Worm (Caenorhabditis elegans): ENCODE measurements around the gene B0554.4.

The B0554.4 gene

DNA sequence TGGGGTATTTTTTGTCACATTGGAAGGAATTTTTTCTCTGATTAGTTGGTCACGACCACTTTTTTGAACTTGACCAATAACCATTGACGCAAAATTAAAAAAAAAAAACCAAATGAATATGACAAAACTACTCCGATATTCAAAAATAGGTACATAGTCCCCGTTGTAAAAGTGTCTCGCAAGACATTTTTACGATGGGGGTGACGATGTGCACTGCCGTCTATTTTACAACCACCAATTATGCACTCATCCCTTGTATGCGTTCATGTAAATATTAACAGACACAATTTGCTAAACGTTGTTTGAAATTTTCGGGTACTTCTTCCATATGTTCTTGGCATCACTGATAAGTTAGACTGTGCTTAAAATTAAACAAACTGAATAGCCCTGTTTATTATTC is 29.2 kb upstream of the B0554.4 start, which contains the start of gene scl-27:
Gene scl-27 (plus strand): TSS at position 301 of the 400 bp plus-strand sequence.
- TF ChIP-seq xnd-1 (tag; optimal IDR thresholded peaks at IDR 0.05) (no peak), ztf-22 (GFP tag; optimal IDR thresholded peaks at IDR 0.05) (no peak), hmg-20 (GFP tag; IDR thresholded peaks at IDR 0.05) (no peak), hlh-12 (tag; optimal IDR thresholded peaks at IDR 0.05) (no peak), nhr-179 (tag; optimal IDR thresholded peaks at IDR 0.05) (no peak), B0019.2 (GFP tag; conservative IDR thresholded peaks at IDR 0.05) (no peak), K11D2.4 (GFP tag; IDR thresholded peaks at IDR 0.05) (no peak), Y67H2A.10 (GFP tag; conservative IDR thresholded peaks at IDR 0.05) (no peak), C06A6.2 (GFP tag; conservative IDR thresholded peaks at IDR 0.05) (no peak), atf-7 (tag; optimal IDR thresholded peaks at IDR 0.05) (no peak), ceh-91 (GFP tag; IDR thresholded peaks at IDR 0.05) (no peak), bed-2 (GFP tag; IDR thresholded peaks at IDR 0.05) (no peak), lin-40 (tag; optimal IDR thresholded peaks at IDR 0.05) (no peak), unc-62 (GFP tag; optimal IDR thresholded peaks at IDR 0.05) (no peak), lsy-27 (tag; optimal IDR thresholded peaks at IDR 0.05; ENCODE audit: borderline replicate concordance, insufficient read depth) (no peak), ccch-3 (GFP tag; optimal IDR thresholded peaks at IDR 0.05) (no peak)

DNA sequence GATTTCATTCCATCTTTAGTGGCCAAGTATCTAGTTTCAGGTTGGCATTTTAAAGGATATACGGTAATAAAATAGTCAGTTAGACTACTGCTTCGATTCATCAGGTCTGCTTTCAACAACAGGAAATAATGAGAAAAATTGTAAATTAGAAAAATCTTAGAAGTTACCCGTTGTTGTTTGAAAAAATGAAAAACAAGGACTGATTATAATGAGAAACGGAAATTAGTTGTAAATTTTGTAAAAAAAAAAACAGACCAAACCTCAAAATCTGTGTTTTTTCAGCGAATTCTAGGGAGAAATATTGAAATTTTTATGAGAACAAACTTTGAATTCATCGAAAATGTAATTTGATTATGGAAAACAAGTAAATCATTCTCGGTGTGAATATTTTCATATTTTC is 25.9 kb upstream of the B0554.4 start, which contains the start of gene srh-62:
Gene srh-62 (minus strand): TSS at position 101 of the 400 bp plus-strand sequence.
- TF ChIP-seq repo-1 (tag; optimal IDR thresholded peaks at IDR 0.05) (no peak), nfya-2 (GFP tag; IDR thresholded peaks at IDR 0.05) (no peak), Y53F4B.3 (GFP tag; IDR thresholded peaks at IDR 0.05) (no peak), sdz-38 (tag; optimal IDR thresholded peaks at IDR 0.05) (no peak), Y95B8A.8 (GFP tag; IDR thresholded peaks at IDR 0.05) (no peak), ceh-27 (GFP tag; optimal IDR thresholded peaks at IDR 0.05) (no peak), ztf-26 (tag; optimal IDR thresholded peaks at IDR 0.05) (no peak), ztf-28 (GFP tag; IDR thresholded peaks at IDR 0.05) (no peak), rpc-1 (optimal IDR thresholded peaks at IDR 0.05) (no peak), rpc-1 (tag; optimal IDR thresholded peaks at IDR 0.05) (no peak), F57A8.1 (GFP tag; optimal IDR thresholded peaks at IDR 0.05) (no peak), dox-1 (GFP tag; IDR thresholded peaks at IDR 0.05) (no peak), ztf-3 (GFP tag; optimal IDR thresholded peaks at IDR 0.05) (no peak), madf-10 (tag; optimal IDR thresholded peaks at IDR 0.05) (no peak), unc-62 (GFP tag; optimal IDR thresholded peaks at IDR 0.05) (no peak), Y53G8AR.9 (GFP tag; conservative IDR thresholded peaks at IDR 0.05) (no peak)

DNA sequence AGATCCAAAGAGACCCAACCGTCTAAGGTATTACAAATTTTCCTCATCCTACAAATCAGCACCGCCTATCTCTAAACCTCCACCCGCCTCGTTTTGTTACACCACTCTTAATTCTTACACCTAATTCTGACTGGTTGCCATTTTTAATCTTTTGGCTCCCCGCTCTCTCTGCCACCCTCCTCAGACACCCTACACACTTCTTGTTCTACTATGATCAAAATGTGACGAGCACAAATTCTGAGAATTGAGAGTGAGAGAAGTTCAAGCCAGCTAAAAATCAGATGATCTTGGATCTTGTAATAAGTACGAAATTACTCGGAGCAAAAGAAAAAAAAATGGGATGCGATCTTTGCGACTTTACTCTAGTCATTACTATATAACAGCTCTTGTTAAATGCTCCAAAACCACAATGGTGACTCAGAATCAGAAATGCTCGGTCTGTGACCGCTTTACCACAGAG is 24.7 kb upstream of the B0554.4 start, which contains the start of gene nhr-252:
Gene nhr-252 (plus strand): TSS at position 410 of the 460 bp plus-strand sequence.
- TF ChIP-seq rec-8 (tag; optimal IDR thresholded peaks at IDR 0.05) = no peak
- TF ChIP-seq F10E7.11 (tag; optimal IDR thresholded peaks at IDR 0.05) = no peak
- no peak for TF ChIP-seq ccch-3 (GFP tag; optimal IDR thresholded peaks at IDR 0.05)
- no peak for TF ChIP-seq nhr-27 (tag; optimal IDR thresholded peaks at IDR 0.05)
- TF ChIP-seq B0019.2 (GFP tag; conservative IDR thresholded peaks at IDR 0.05) = no peak
- no peak for TF ChIP-seq hlh-26 (GFP tag; conservative IDR thresholded peaks at IDR 0.05)
- no peak for TF ChIP-seq cebp-1 (GFP tag; IDR thresholded peaks at IDR 0.05)
- no peak for TF ChIP-seq cebp-1 (tag; optimal IDR thresholded peaks at IDR 0.05)
- TF ChIP-seq F57A8.1 (GFP tag; optimal IDR thresholded peaks at IDR 0.05) = no peak
